Fruit fly (Drosophila melanogaster) ovary, adult (tissue): ENCODE results near the gene CG31493.

Experiments used
- CG17801 ChIP-seq: fragments of 200-800 bp; optimal IDR thresholded peaks from 2 replicates; lab custom pipeline; 2019; ENCODE audit warnings: missing biosample characterization, mild to moderate bottlenecking, missing genetic modification characterization, moderate library complexity; ENCODE audit not compliant: partially characterized antibody

Gene CG31493

dm6 chr3R:7157102-7157501 lies 25.7 kb downstream of the CG31493 start:
- no peak for TF ChIP-seq CG17801 (GFP tag; lab: Kevin White, UChicago)

dm6 chr3R:7159615-7160014 lies 28.3 kb downstream of the CG31493 start:
- TF ChIP-seq CG17801 (GFP tag; lab: Kevin White, UChicago): no peak

- TF ChIP-seq CG17801 (GFP tag; lab: Kevin White, UChicago): no peak
Observed at dm6 chr3R:7162356-7163289, 31.3 kb downstream of the CG31493 start, which contains the start of gene sas. Gene sas, plus strand, starts transcription at chr3R:7162808.

dm6 chr3R:7169927-7170326 lies 38.6 kb downstream of the CG31493 start:
- no peak for TF ChIP-seq CG17801 (GFP tag; lab: Kevin White, UChicago)

- TF ChIP-seq CG17801 (GFP tag; lab: Kevin White, UChicago): no peak
Observed at dm6 chr3R:7171384-7172099, 40.2 kb downstream of the CG31493 start.

- TF ChIP-seq CG17801 (GFP tag; lab: Kevin White, UChicago): no peak
Observed at dm6 chr3R:7172978-7173377, 41.6 kb downstream of the CG31493 start.

- no peak for TF ChIP-seq CG17801 (GFP tag; lab: Kevin White, UChicago)
Observed at dm6 chr3R:7174755-7175154, 43.4 kb downstream of the CG31493 start.
